Fruit fly (Drosophila melanogaster) whole organism, prepupa: ENCODE data around the gene His2Av.

Experiments
- CG10631 ChIP-seq: fragments of 200-800 bp; sonication (Bioruptor generic); optimal IDR thresholded peaks from 2 replicates; lab custom pipeline; 2016; ENCODE audit warnings: missing biosample characterization, missing genetic modification characterization
- CG11294 ChIP-seq: fragments of 200-800 bp; sonication (Bioruptor generic); IDR thresholded peaks from 2 replicates; pipeline ENCODE4 v1.3.6; 2022; ENCODE audit warnings: missing biosample characterization, missing genetic modification characterization
- CG15336 ChIP-seq: fragments of 200-800 bp; sonication (Bioruptor generic); IDR thresholded peaks from 2 replicates; pipeline ENCODE4 v1.3.6; 2022; ENCODE audit warnings: missing biosample characterization, missing genetic modification characterization
- CG1621 ChIP-seq: fragments of 200-800 bp; sonication (Bioruptor generic); optimal IDR thresholded peaks from 3 replicates; lab custom pipeline; 2018; ENCODE audit warnings: missing biosample characterization, mild to moderate bottlenecking, missing genetic modification characterization
- CG16779 ChIP-seq: fragments of 200-800 bp; sonication (Bioruptor generic); optimal IDR thresholded peaks from 3 replicates; lab custom pipeline; 2017; ENCODE audit warnings: missing biosample characterization, mild to moderate bottlenecking, missing genetic modification characterization
- CG31627 ChIP-seq: fragments of 200-800 bp; sonication (Bioruptor generic); optimal IDR thresholded peaks from 3 replicates; lab custom pipeline; 2016; ENCODE audit warnings: missing biosample characterization, missing genetic modification characterization
- CG6163 ChIP-seq: fragments of 200-800 bp; sonication (Bioruptor generic); IDR thresholded peaks from 3 replicates; pipeline ENCODE4 v1.3.6; 2022; ENCODE audit warnings: missing biosample characterization, missing genetic modification characterization
- CG6276 ChIP-seq: fragments of 200-800 bp; sonication (Bioruptor generic); optimal IDR thresholded peaks from 2 replicates; lab custom pipeline; 2017; ENCODE audit warnings: missing biosample characterization, mild to moderate bottlenecking, missing genetic modification characterization
- CG6792 ChIP-seq: fragments of 200-800 bp; sonication (Bioruptor generic); optimal IDR thresholded peaks from 3 replicates; lab custom pipeline; 2016; ENCODE audit warnings: missing biosample characterization, missing genetic modification characterization
- Eip75B ChIP-seq: fragments of 200-800 bp; sonication (Bioruptor generic); optimal IDR thresholded peaks from 3 replicates; lab custom pipeline; 2016; ENCODE audit warnings: missing biosample characterization, missing genetic modification characterization
- Hr39 ChIP-seq: fragments of 200-800 bp; sonication (Bioruptor generic); optimal IDR thresholded peaks from 2 replicates; lab custom pipeline; 2016; ENCODE audit warnings: missing biosample characterization, missing genetic modification characterization
- acj6 ChIP-seq: fragments of 200-800 bp; sonication (Bioruptor generic); optimal IDR thresholded peaks from 3 replicates; lab custom pipeline; 2016; ENCODE audit warnings: missing biosample characterization, missing genetic modification characterization
- dsx ChIP-seq: fragments of 200-800 bp; optimal IDR thresholded peaks from 3 replicates; lab custom pipeline; 2019; ENCODE audit warnings: missing biosample characterization, mild to moderate bottlenecking, missing genetic modification characterization, moderate library complexity; ENCODE audit not compliant: poor library complexity, severe bottlenecking
- eg ChIP-seq: fragments of 200-800 bp; sonication (Bioruptor generic); IDR thresholded peaks from 3 replicates; pipeline ENCODE4 v1.3.6; 2022; ENCODE audit warnings: missing biosample characterization, missing genetic modification characterization
- esn ChIP-seq: fragments of 200-800 bp; sonication (Bioruptor generic); optimal IDR thresholded peaks from 2 replicates; lab custom pipeline; 2016; ENCODE audit warnings: missing biosample characterization, mild to moderate bottlenecking, missing genetic modification characterization, moderate library complexity
- fkh ChIP-seq: fragments of 200-800 bp; sonication (Bioruptor generic); optimal IDR thresholded peaks from 3 replicates; lab custom pipeline; 2017; ENCODE audit warnings: missing biosample characterization, mild to moderate bottlenecking, missing genetic modification characterization, moderate library complexity
- net ChIP-seq: fragments of 200-800 bp; sonication (Bioruptor generic); optimal IDR thresholded peaks from 3 replicates; lab custom pipeline; 2016; ENCODE audit warnings: missing biosample characterization, missing genetic modification characterization

The His2Av gene

DNA sequence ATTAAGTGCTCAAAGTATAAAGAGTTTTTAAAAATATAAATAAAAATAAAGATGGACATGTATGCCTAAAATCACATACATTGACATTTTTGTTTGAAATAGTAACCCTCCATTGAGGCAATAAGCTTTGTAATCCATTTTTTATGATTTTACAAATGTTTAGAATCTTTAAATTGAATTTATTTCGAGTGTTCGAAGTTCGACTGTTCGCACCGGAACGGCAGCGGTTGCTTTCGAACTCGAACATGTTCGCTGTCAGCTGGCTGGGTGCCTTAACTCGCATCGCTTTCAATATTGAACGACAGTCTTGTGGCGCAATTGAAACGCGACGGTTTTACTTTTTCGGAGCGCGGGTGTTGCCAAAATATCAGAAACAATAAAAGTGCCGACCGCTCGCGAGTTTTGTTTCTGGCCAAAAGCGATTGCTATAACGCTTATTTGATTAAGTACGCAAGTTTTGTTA is 48.8 kb downstream of the His2Av start, which contains the start of gene CG46339 (continued):
- TF ChIP-seq CG10631 = no peak
- TF ChIP-seq CG31627 (GFP tag; lab: Kevin White, UChicago) = no peak
- TF ChIP-seq esn = peak; percentile 57
- peak; percentile 57 for TF ChIP-seq CG16779 (tag; lab: Kevin White, UChicago)
- no peak for TF ChIP-seq Eip75B
- no peak for TF ChIP-seq dsx (GFP tag; lab: Kevin White, UChicago)
- peak; percentile 74 for TF ChIP-seq fkh (GFP tag; lab: Kevin White, UChicago)
- TF ChIP-seq CG1621 (tag; lab: Kevin White, UChicago) = peak; percentile 15
- TF ChIP-seq eg (GFP tag; lab: Robert Waterston, UW) = peak; percentile 73
- peak; percentile 55; the same call in 2 of the 3 replicates for TF ChIP-seq CG6163 (GFP tag; lab: Robert Waterston, UW)
- TF ChIP-seq net (GFP tag; lab: Kevin White, UChicago) = peak; percentile 54
- peak; percentile 17 for TF ChIP-seq CG6792 (GFP tag; lab: Kevin White, UChicago)
- TF ChIP-seq CG15336 (GFP tag; lab: Robert Waterston, UW) = peak; percentile 58; the same call in 1 of the 2 replicates
- TF ChIP-seq CG11294 (GFP tag; lab: Robert Waterston, UW) = no peak
- TF ChIP-seq Hr39 (GFP tag; lab: Kevin White, UChicago) = no peak
- TF ChIP-seq acj6 (GFP tag; lab: Kevin White, UChicago) = no peak
- TF ChIP-seq CG6276 (GFP tag; lab: Kevin White, UChicago) = peak; percentile 61
